Fruit fly (Drosophila melanogaster) whole organism: ENCODE measurements around the gene Unc50.

Experiments
- CG8478 ChIP-seq: fragments of >200 bp; optimal IDR thresholded peaks from 2 replicates; lab custom pipeline; 2018; ENCODE audit warnings: inconsistent platforms
- Dll ChIP-seq: fragments of >200 bp; optimal IDR thresholded peaks from 2 replicates; lab custom pipeline; 2017
- EcR ChIP-seq, 2 experiments: fragments of >200 bp; optimal IDR thresholded peaks; 2 replicates each; lab custom pipeline; 2017; ENCODE audit warnings: missing biosample characterization in 2 of 2, missing genetic modification characterization in 2 of 2, missing genetic modification reagents in 2 of 2
- pan ChIP-seq: fragments of >200 bp; optimal IDR thresholded peaks from 2 replicates; lab custom pipeline; 2017
- psq ChIP-seq: fragments of >200 bp; optimal IDR thresholded peaks from 2 replicates; lab custom pipeline; 2017
- usp ChIP-seq: fragments of >200 bp; optimal IDR thresholded peaks from 2 replicates; lab custom pipeline; 2017; ENCODE audit warnings: missing biosample characterization, missing genetic modification characterization, mixed read lengths

Gene Unc50

dm6 chr3R:8676560-8677000 is at the start of gene Unc50, which contains the start of the genes CG11755 and CG8043:
Unc50 (minus strand) TSS chr3R:8676613.
CG11755 (plus strand) TSS chr3R:8676915.
CG8043 (plus strand) TSS chr3R:8676915.
- no peak for TF ChIP-seq psq (lab: Kevin White, UChicago)
- TF ChIP-seq usp, result no peak
- TF ChIP-seq CG8478, result no peak
- TF ChIP-seq pan (lab: Kevin White, UChicago), result no peak
- no peak for TF ChIP-seq Dll (lab: Kevin White, UChicago)
- no peak for TF ChIP-seq EcR (GFP tag; optimal IDR thresholded peaks at IDR 0.05; lab: Kevin White, UChicago)

- TF ChIP-seq CG8478 (no peak), psq (lab: Kevin White, UChicago) (no peak), EcR (GFP tag; optimal IDR thresholded peaks at IDR 0.05; lab: Kevin White, UChicago) (no peak), pan (lab: Kevin White, UChicago) (no peak), usp (no peak), Dll (lab: Kevin White, UChicago) (no peak)
These were observed 48.8 kb upstream of the Unc50 start, which contains the start of gene ouib for dm6 chr3R:8725179-8725578. ouib (plus strand) TSS chr3R:8725479.

DNA sequence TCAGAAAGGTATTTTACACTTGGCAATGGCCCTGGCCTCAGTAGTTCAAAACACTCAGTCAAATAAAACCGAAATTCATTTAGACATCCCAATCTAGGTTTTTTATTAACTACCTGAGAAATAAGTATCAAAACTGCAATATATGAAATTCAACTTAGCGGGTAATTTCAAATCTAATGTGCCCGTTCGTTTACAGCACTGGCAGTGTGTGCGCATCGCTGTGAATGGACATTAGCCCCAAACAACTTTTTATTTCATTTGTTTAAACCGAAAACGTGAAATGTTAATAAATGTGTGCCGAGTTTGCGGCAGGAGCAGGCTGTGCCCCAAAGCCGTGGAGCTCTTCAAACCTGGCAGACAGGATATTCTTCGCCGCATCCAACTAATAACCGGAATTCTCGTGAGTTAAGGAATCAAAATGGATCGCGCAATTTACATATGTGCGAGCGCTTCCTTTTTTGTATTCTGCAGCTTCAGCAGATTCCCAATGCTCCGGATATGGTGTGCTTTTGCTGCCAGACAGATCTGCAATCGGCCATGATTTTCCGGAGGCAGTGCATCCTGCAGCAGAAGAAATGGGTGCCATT is 46.6 kb upstream of the Unc50 start, which contains the start of gene nom:
Gene nom (plus strand): TSS at position 213 of the 587 bp plus-strand sequence.
- TF ChIP-seq usp, result no peak
- TF ChIP-seq psq (lab: Kevin White, UChicago), result no peak
- TF ChIP-seq Dll (lab: Kevin White, UChicago), result no peak
- TF ChIP-seq pan (lab: Kevin White, UChicago), result no peak
- no peak for TF ChIP-seq CG8478
- TF ChIP-seq EcR (GFP tag; optimal IDR thresholded peaks at IDR 0.05; lab: Kevin White, UChicago), result no peak

dm6 chr3R:8721071-8721470 is 44.7 kb upstream of the Unc50 start, which contains the start of gene CG8136:
CG8136 (plus strand) TSS chr3R:8721371.
- TF ChIP-seq EcR (GFP tag; optimal IDR thresholded peaks at IDR 0.05; lab: Kevin White, UChicago) (no peak), pan (lab: Kevin White, UChicago) (no peak), CG8478 (no peak), Dll (lab: Kevin White, UChicago) (no peak), usp (no peak), psq (lab: Kevin White, UChicago) (no peak)

DNA sequence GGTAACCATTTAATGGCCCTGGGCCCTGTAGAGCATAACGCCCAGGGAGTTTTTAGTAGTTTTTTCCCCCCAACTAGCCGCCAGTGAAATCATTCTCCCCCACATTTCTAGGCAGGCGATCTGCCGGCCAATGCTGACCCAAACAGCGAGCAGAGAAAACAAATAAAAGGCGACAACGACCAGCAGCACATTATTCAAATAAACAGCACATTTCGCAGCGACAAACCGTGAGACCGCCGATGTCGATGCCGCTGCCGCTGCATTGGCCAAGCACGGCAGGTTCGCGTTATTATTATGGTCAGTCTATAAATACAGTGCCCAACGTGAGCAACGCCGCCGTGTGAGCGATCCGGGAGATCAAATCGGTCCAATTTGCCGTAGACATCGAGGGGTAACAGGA is 42.5 kb upstream of the Unc50 start, which contains the start of gene CG11760:
Gene CG11760 (plus strand): TSS at position 301 of the 400 bp plus-strand sequence.
- no peak for TF ChIP-seq usp
- TF ChIP-seq psq (lab: Kevin White, UChicago), result no peak
- TF ChIP-seq Dll (lab: Kevin White, UChicago), result no peak

dm6 chr3R:8718356-8718755 is 41.9 kb upstream of the Unc50 start, which contains the start of gene Cks85A:
Cks85A (minus strand) TSS chr3R:8718456.
- no peak for TF ChIP-seq pan (lab: Kevin White, UChicago)
- TF ChIP-seq CG8478, result no peak
- TF ChIP-seq EcR (GFP tag; optimal IDR thresholded peaks at IDR 0.05; lab: Kevin White, UChicago), result no peak
- no peak for TF ChIP-seq Dll (lab: Kevin White, UChicago)
- no peak for TF ChIP-seq psq (lab: Kevin White, UChicago)
- no peak for TF ChIP-seq usp

dm6 chr3R:8716551-8716879 is 40.1 kb upstream of the Unc50 start:
- TF ChIP-seq psq (lab: Kevin White, UChicago) (no peak), Dll (lab: Kevin White, UChicago) (no peak), CG8478 (no peak), usp (no peak), EcR (GFP tag; optimal IDR thresholded peaks at IDR 0.05; lab: Kevin White, UChicago) (no peak), pan (lab: Kevin White, UChicago) (no peak)

dm6 chr3R:8715851-8716550 is 39.6 kb upstream of the Unc50 start, which contains the start of gene TMEM216:
TMEM216 (plus strand) TSS chr3R:8716243.
- TF ChIP-seq pan (lab: Kevin White, UChicago) (no peak), usp (no peak), Dll (lab: Kevin White, UChicago) (no peak), psq (lab: Kevin White, UChicago) (no peak), CG8478 (no peak), EcR (GFP tag; optimal IDR thresholded peaks at IDR 0.05; lab: Kevin White, UChicago) (no peak)

- TF ChIP-seq Dll (lab: Kevin White, UChicago), result no peak
- TF ChIP-seq CG8478, result no peak
- TF ChIP-seq EcR (GFP tag; optimal IDR thresholded peaks at IDR 0.05; lab: Kevin White, UChicago), result no peak
- no peak for TF ChIP-seq psq (lab: Kevin White, UChicago)
- no peak for TF ChIP-seq usp
- TF ChIP-seq pan (lab: Kevin White, UChicago), result no peak
These were observed 39.0 kb upstream of the Unc50 start for dm6 chr3R:8715371-8715770.

- TF ChIP-seq CG8478 (no peak), EcR (GFP tag; optimal IDR thresholded peaks at IDR 0.05; lab: Kevin White, UChicago) (no peak), Dll (lab: Kevin White, UChicago) (no peak), usp (no peak), psq (lab: Kevin White, UChicago) (no peak), pan (lab: Kevin White, UChicago) (no peak)
These were observed 36.3 kb upstream of the Unc50 start, which contains the start of gene CG8112 for dm6 chr3R:8712722-8713131. CG8112 (plus strand) TSS chr3R:8712933.

- TF ChIP-seq usp (no peak), pan (lab: Kevin White, UChicago) (no peak), Dll (lab: Kevin White, UChicago) (no peak), EcR (GFP tag; optimal IDR thresholded peaks at IDR 0.05; lab: Kevin White, UChicago) (no peak), CG8478 (no peak), psq (lab: Kevin White, UChicago) (no peak)
These were observed 35.6 kb upstream of the Unc50 start for dm6 chr3R:8711890-8712449.
